Fruit fly (Drosophila melanogaster) whole organism, adult: Measurements from ENCODE around the gene fend.

Experiments used
- CG11617 ChIP-seq: fragments of 200-800 bp; sonication (Bioruptor generic); optimal IDR thresholded peaks from 2 replicates; lab custom pipeline; 2017; ENCODE audit warnings: mild to moderate bottlenecking, missing biosample characterization, missing genetic modification reagents, missing genetic modification characterization
- CG12768 ChIP-seq: fragments of 200-800 bp; sonication (Bioruptor generic); optimal IDR thresholded peaks from 2 replicates; lab custom pipeline; 2017; ENCODE audit warnings: missing biosample characterization, missing genetic modification characterization, mild to moderate bottlenecking, moderate library complexity, missing genetic modification reagents
- CG14711 ChIP-seq: fragments of 200-800 bp; sonication (Bioruptor generic); optimal IDR thresholded peaks from 2 replicates; lab custom pipeline; 2018; ENCODE audit warnings: missing biosample characterization, mild to moderate bottlenecking, missing genetic modification characterization, moderate library complexity
- CG1620 ChIP-seq: fragments of 200-800 bp; sonication (Bioruptor generic); optimal IDR thresholded peaks from 2 replicates; lab custom pipeline; 2016; ENCODE audit warnings: missing biosample characterization, missing genetic modification characterization
- CG33017 ChIP-seq: fragments of 200-800 bp; sonication (Bioruptor generic); optimal IDR thresholded peaks from 2 replicates; lab custom pipeline; 2018; ENCODE audit warnings: missing biosample characterization, mild to moderate bottlenecking, missing genetic modification characterization, moderate library complexity
- CG5204 ChIP-seq: fragments of 200-800 bp; sonication (Bioruptor generic); optimal IDR thresholded peaks from 2 replicates; lab custom pipeline; 2016; ENCODE audit warnings: missing biosample characterization, missing genetic modification characterization
- CG7045 ChIP-seq: fragments of 200-800 bp; sonication (Bioruptor generic); optimal IDR thresholded peaks from 2 replicates; lab custom pipeline; 2017; ENCODE audit warnings: missing biosample characterization, mild to moderate bottlenecking, missing genetic modification characterization
- CG7101 ChIP-seq: fragments of 200-800 bp; sonication (Bioruptor generic); optimal IDR thresholded peaks from 2 replicates; lab custom pipeline; 2018; ENCODE audit warnings: missing biosample characterization, mild to moderate bottlenecking, missing genetic modification characterization, moderate library complexity
- Clk ChIP-seq: fragments of 200-800 bp; sonication (Bioruptor generic); optimal IDR thresholded peaks from 2 replicates; lab custom pipeline; 2017; ENCODE audit warnings: missing biosample characterization, missing genetic modification characterization
- Crg-1 ChIP-seq: fragments of 200-800 bp; sonication (Bioruptor generic); optimal IDR thresholded peaks from 2 replicates; lab custom pipeline; 2016; ENCODE audit warnings: missing biosample characterization, missing genetic modification characterization
- Hr96 ChIP-seq: fragments of 200-800 bp; sonication (Bioruptor generic); optimal IDR thresholded peaks from 2 replicates; lab custom pipeline; 2016; ENCODE audit warnings: missing biosample characterization, missing genetic modification characterization
- Mnt ChIP-seq: fragments of 200-800 bp; sonication (Bioruptor generic); optimal IDR thresholded peaks from 2 replicates; lab custom pipeline; 2016; ENCODE audit warnings: missing biosample characterization, mild to moderate bottlenecking, missing genetic modification characterization
- bab1 ChIP-seq: fragments of 200-800 bp; sonication (Bioruptor generic); optimal IDR thresholded peaks from 3 replicates; lab custom pipeline; 2019; ENCODE audit warnings: missing biosample characterization, mild to moderate bottlenecking, missing genetic modification characterization, moderate library complexity
- cic ChIP-seq: fragments of 200-800 bp; sonication (Bioruptor generic); optimal IDR thresholded peaks from 2 replicates; lab custom pipeline; 2017; ENCODE audit warnings: missing biosample characterization, mild to moderate bottlenecking, missing genetic modification characterization, moderate library complexity
- cnc ChIP-seq, 2 experiments: fragments of >200 bp; optimal IDR thresholded peaks; 2 replicates each; lab custom pipeline; 2017
- kay ChIP-seq: fragments of 200-800 bp; sonication (Bioruptor generic); peaks from one replicate; lab custom pipeline; 2016; ENCODE audit warnings: missing biosample characterization, missing genetic modification characterization, borderline replicate concordance
- ovo ChIP-seq: fragments of 200-800 bp; sonication (Bioruptor generic); optimal IDR thresholded peaks from 2 replicates; lab custom pipeline; 2016; ENCODE audit warnings: missing biosample characterization, missing genetic modification characterization
- pad ChIP-seq: fragments of 200-800 bp; sonication (Bioruptor generic); optimal IDR thresholded peaks from 3 replicates; lab custom pipeline; 2017; ENCODE audit warnings: missing biosample characterization, missing genetic modification characterization, mild to moderate bottlenecking, moderate library complexity, missing genetic modification reagents
- tj ChIP-seq: fragments of 200-800 bp; sonication (Bioruptor generic); optimal IDR thresholded peaks from 3 replicates; lab custom pipeline; 2017; ENCODE audit warnings: missing biosample characterization, mild to moderate bottlenecking, missing genetic modification characterization, moderate library complexity
- toe ChIP-seq: fragments of 200-800 bp; sonication (Bioruptor generic); optimal IDR thresholded peaks from 2 replicates; lab custom pipeline; 2016; ENCODE audit warnings: missing biosample characterization, missing genetic modification characterization

The fend gene

DNA sequence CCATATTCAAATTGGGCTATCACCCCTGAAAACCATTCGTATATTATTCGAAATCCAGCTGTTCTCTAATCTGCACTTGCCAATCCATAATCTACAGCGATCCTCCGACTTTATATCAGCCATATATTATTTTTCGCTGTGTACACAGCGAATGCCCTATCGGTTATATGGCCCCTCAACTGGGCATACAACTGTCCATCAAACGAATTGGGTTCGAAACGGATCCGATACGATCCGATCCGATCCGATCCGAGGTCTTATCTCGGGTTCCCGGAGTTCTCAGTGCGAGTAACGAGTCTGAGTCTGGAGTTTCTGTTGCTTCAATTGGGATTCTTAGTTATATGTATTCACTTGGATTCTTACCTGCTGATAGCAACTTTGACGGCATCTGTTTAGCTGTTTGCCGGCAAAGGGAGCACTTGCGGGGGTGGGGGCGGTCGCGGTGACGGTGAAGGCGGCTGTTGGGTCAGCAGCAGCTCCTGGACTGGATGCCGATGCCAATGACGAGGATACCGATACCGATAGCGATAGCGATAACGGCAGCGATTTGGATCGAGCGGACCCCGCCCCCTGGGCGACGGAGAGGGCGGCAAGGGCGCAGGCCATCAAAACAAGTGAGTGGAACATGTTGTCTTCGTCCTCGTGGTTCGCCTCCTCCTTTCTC is 1.2 kb downstream of the fend start:
- no peak for TF ChIP-seq CG5204 (GFP tag; lab: Kevin White, UChicago)
- TF ChIP-seq Crg-1 (GFP tag; lab: Kevin White, UChicago) = no peak
- no peak for TF ChIP-seq cnc (optimal IDR thresholded peaks at IDR 0.05; lab: Kevin White, UChicago)
- TF ChIP-seq CG1620 (GFP tag; lab: Kevin White, UChicago) = no peak
- no peak for TF ChIP-seq kay (GFP tag; lab: Kevin White, UChicago)
- no peak for TF ChIP-seq CG7045 (GFP tag; lab: Kevin White, UChicago)
- no peak for TF ChIP-seq CG11617 (GFP tag; lab: Kevin White, UChicago)
- no peak for TF ChIP-seq CG33017 (tag; lab: Kevin White, UChicago)
- no peak for TF ChIP-seq toe
- TF ChIP-seq bab1 (GFP tag; lab: Kevin White, UChicago) = no peak
- TF ChIP-seq ovo (GFP tag; lab: Kevin White, UChicago) = no peak
- TF ChIP-seq tj (GFP tag; lab: Kevin White, UChicago) = no peak
- no peak for TF ChIP-seq CG14711 (tag; lab: Kevin White, UChicago)
- TF ChIP-seq CG7101 = no peak
- TF ChIP-seq pad (GFP tag; lab: Kevin White, UChicago) = no peak
- TF ChIP-seq Hr96 (GFP tag; lab: Kevin White, UChicago) = no peak
- TF ChIP-seq cic (GFP tag; lab: Kevin White, UChicago) = no peak

DNA sequence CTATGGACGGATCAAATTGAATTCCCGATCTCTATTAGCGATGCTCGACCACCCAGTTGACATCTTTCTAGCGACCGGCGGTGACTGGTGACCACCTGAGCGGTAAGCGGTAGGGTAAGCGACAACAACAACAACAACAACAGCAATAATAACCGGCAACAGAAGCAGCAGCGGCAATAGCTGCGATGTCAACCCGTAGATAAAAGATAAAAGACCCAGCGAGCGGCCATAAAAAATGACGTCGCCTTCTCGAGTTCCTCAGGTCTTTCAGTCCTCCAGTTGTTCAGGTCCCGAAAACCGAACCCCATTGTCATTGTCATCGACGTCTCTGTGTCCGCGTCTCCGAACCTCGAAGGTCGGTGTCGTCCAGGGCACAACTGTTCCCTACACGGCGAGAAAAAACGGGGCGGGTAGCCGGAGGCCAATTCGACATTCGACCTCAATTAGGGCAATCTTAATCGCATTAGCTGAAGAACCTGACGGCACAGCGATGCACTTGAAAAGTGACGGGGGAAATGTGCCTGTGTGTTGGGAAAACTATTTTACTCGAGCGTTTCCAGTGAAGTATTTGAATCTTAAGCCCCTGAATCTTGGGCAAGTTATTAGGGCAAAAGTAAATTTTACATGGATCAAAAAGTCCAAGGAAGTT is 2.2 kb downstream of the fend start:
- no peak for TF ChIP-seq tj (GFP tag; lab: Kevin White, UChicago)
- TF ChIP-seq cic (GFP tag; lab: Kevin White, UChicago) = no peak
- TF ChIP-seq ovo (GFP tag; lab: Kevin White, UChicago) = no peak
- no peak for TF ChIP-seq CG33017 (tag; lab: Kevin White, UChicago)

DNA sequence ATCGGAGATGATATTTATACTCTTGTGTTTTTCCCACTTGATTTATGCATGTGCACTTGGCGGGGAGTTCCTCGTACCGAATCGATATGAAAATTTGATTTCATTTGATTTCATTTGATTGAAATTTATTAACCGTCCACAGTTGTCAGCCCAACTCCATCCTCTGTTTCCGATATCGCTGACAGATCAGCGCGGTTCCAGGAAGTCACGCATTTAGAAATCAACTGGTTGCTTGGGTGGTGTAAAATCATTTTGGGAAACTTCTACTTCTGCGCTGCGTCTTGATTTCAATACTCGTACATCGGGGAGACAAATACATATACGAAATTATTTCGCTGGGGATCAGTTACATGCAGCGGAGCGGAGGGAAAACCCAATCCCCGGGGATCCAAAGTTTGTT is 3.4 kb downstream of the fend start:
- TF ChIP-seq tj (GFP tag; lab: Kevin White, UChicago) (no peak), Crg-1 (GFP tag; lab: Kevin White, UChicago) (no peak), cic (GFP tag; lab: Kevin White, UChicago) (no peak), CG11617 (GFP tag; lab: Kevin White, UChicago) (no peak), kay (GFP tag; lab: Kevin White, UChicago) (no peak), toe (no peak)

dm6 chrX:9130243-9130642 is 4.7 kb downstream of the fend start:
- TF ChIP-seq Clk (GFP tag; lab: Kevin White, UChicago) (no peak), ovo (GFP tag; lab: Kevin White, UChicago) (no peak), CG7045 (GFP tag; lab: Kevin White, UChicago) (no peak), CG33017 (tag; lab: Kevin White, UChicago) (no peak), CG12768 (GFP tag; lab: Kevin White, UChicago) (no peak), tj (GFP tag; lab: Kevin White, UChicago) (no peak), CG1620 (GFP tag; lab: Kevin White, UChicago) (no peak), cnc (optimal IDR thresholded peaks at IDR 0.05; lab: Kevin White, UChicago) (no peak), kay (GFP tag; lab: Kevin White, UChicago) (no peak), CG11617 (GFP tag; lab: Kevin White, UChicago) (no peak), CG7101 (no peak), CG14711 (tag; lab: Kevin White, UChicago) (no peak), Hr96 (GFP tag; lab: Kevin White, UChicago) (no peak), Mnt (GFP tag; lab: Kevin White, UChicago) (no peak), pad (GFP tag; lab: Kevin White, UChicago) (no peak), Crg-1 (GFP tag; lab: Kevin White, UChicago) (no peak), CG5204 (GFP tag; lab: Kevin White, UChicago) (no peak), toe (no peak)

dm6 chrX:9129436-9129835 is 5.5 kb downstream of the fend start:
- TF ChIP-seq CG7045 (GFP tag; lab: Kevin White, UChicago) = no peak
- no peak for TF ChIP-seq Crg-1 (GFP tag; lab: Kevin White, UChicago)
- no peak for TF ChIP-seq CG11617 (GFP tag; lab: Kevin White, UChicago)
- TF ChIP-seq kay (GFP tag; lab: Kevin White, UChicago) = no peak
- TF ChIP-seq CG12768 (GFP tag; lab: Kevin White, UChicago) = no peak
- no peak for TF ChIP-seq CG7101

dm6 chrX:9128012-9128280 is 7.0 kb downstream of the fend start:
- TF ChIP-seq ovo (GFP tag; lab: Kevin White, UChicago) (no peak), bab1 (GFP tag; lab: Kevin White, UChicago) (no peak), CG7045 (GFP tag; lab: Kevin White, UChicago) (no peak), toe (no peak), Mnt (GFP tag; lab: Kevin White, UChicago) (no peak), CG12768 (GFP tag; lab: Kevin White, UChicago) (no peak), CG5204 (GFP tag; lab: Kevin White, UChicago) (no peak), CG14711 (tag; lab: Kevin White, UChicago) (no peak), CG1620 (GFP tag; lab: Kevin White, UChicago) (no peak), Clk (GFP tag; lab: Kevin White, UChicago) (no peak), cnc (optimal IDR thresholded peaks at IDR 0.05; lab: Kevin White, UChicago) (no peak)
